Fruit fly (Drosophila melanogaster): ENCODE measurements around the gene pkaap.

pkaap gene

dm6 chr2L:16271486-16271806 is 16.6 kb upstream of the pkaap start (continued):
- TF ChIP-seq Hr4 (GFP tag; optimal IDR thresholded peaks at IDR 0.05) (no peak), CG6163 (GFP tag; IDR thresholded peaks at IDR 0.05) (no peak), topi (GFP tag; optimal IDR thresholded peaks at IDR 0.05) (no peak), CG16779 (tag; optimal IDR thresholded peaks at IDR 0.05) (peak; percentile 0), CG6808 (GFP tag; optimal IDR thresholded peaks at IDR 0.05) (no peak), fkh (GFP tag; optimal IDR thresholded peaks at IDR 0.05) (peak; percentile 59), CG8119 (GFP tag; IDR thresholded peaks at IDR 0.05) (no peak), CG10631 (GFP tag; optimal IDR thresholded peaks at IDR 0.05) (no peak), CG34406 (GFP tag; optimal IDR thresholded peaks at IDR 0.05) (no peak)

dm6 chr2L:16272730-16273129 is 15.4 kb upstream of the pkaap start:
- TF ChIP-seq acj6 (GFP tag; optimal IDR thresholded peaks at IDR 0.05) (no peak), Eip78C (GFP tag) (peak; percentile 50), vri (GFP tag; optimal IDR thresholded peaks at IDR 0.05) (peak; percentile 50), Eip75B (GFP tag; optimal IDR thresholded peaks at IDR 0.05) (no peak), fkh (GFP tag; optimal IDR thresholded peaks at IDR 0.05) (peak; percentile 86), dsx (GFP tag; optimal IDR thresholded peaks at IDR 0.05; ENCODE audit: poor library complexity, severe bottlenecking) (peak; percentile 0), svp (GFP tag) (peak; percentile 63)

dm6 chr2L:16273439-16273838 is 14.7 kb upstream of the pkaap start:
- TF ChIP-seq Eip78C (GFP tag) (peak; percentile 42), Sox102F (GFP tag; optimal IDR thresholded peaks at IDR 0.05) (no peak), CG1621 (tag; optimal IDR thresholded peaks at IDR 0.05) (no peak), Eip75B (GFP tag; optimal IDR thresholded peaks at IDR 0.05) (no peak), CG7368 (GFP tag; optimal IDR thresholded peaks at IDR 0.05) (no peak), svp (GFP tag) (peak; percentile 58), cyc (GFP tag; optimal IDR thresholded peaks at IDR 0.05) (no peak), dsx (GFP tag; optimal IDR thresholded peaks at IDR 0.05; ENCODE audit: poor library complexity, severe bottlenecking) (no peak), Hr4 (GFP tag; optimal IDR thresholded peaks at IDR 0.05) (no peak), CG31627 (GFP tag; optimal IDR thresholded peaks at IDR 0.05) (no peak), Sox14 (GFP tag; optimal IDR thresholded peaks at IDR 0.05) (peak; percentile 5), CG6163 (GFP tag; IDR thresholded peaks at IDR 0.05) (peak; percentile 9; the same call in 1 of the 3 replicates)

- TF ChIP-seq CG32006 (GFP tag; optimal IDR thresholded peaks at IDR 0.05) (peak; percentile 27), CG6163 (GFP tag; IDR thresholded peaks at IDR 0.05) (peak; percentile 40; the same call in 1 of the 3 replicates), Sox102F (GFP tag; optimal IDR thresholded peaks at IDR 0.05) (no peak), dsx (GFP tag; optimal IDR thresholded peaks at IDR 0.05; ENCODE audit: poor library complexity, severe bottlenecking) (peak; percentile 40), dac (GFP tag; optimal IDR thresholded peaks at IDR 0.05) (peak; percentile 4), Lpt (GFP tag; optimal IDR thresholded peaks at IDR 0.05) (peak; percentile 12), svp (GFP tag) (peak; percentile 83), CG3919 (GFP tag; optimal IDR thresholded peaks at IDR 0.05) (peak; percentile 4), Hr39 (GFP tag; optimal IDR thresholded peaks at IDR 0.05) (no peak), Smox (GFP tag; optimal IDR thresholded peaks at IDR 0.05) (no peak), CG8119 (GFP tag; IDR thresholded peaks at IDR 0.05) (peak; percentile 41; the same call in 1 of the 3 replicates), eg (GFP tag; IDR thresholded peaks at IDR 0.05) (0 out of 3 replicates have a peak, but pooled peaks have one; percentile 48), esn (GFP tag; optimal IDR thresholded peaks at IDR 0.05) (peak; percentile 15), CG6276 (GFP tag; optimal IDR thresholded peaks at IDR 0.05) (peak; percentile 4)
These were observed 14.0 kb upstream of the pkaap start for dm6 chr2L:16274100-16274499.

dm6 chr2L:16275177-16275808 is 12.8 kb upstream of the pkaap start:
- TF ChIP-seq CG11902 (GFP tag; optimal IDR thresholded peaks at IDR 0.05) (no peak), CG4318 (GFP tag; optimal IDR thresholded peaks at IDR 0.05) (no peak), fd85E (GFP tag; optimal IDR thresholded peaks at IDR 0.05) (no peak), CG7368 (GFP tag; optimal IDR thresholded peaks at IDR 0.05) (no peak), Eip75B (GFP tag; optimal IDR thresholded peaks at IDR 0.05) (no peak), acj6 (GFP tag; optimal IDR thresholded peaks at IDR 0.05) (no peak), CG15336 (GFP tag; IDR thresholded peaks at IDR 0.05) (no peak), CG11294 (GFP tag; IDR thresholded peaks at IDR 0.05) (no peak), CG16779 (tag; optimal IDR thresholded peaks at IDR 0.05) (no peak), topi (GFP tag; optimal IDR thresholded peaks at IDR 0.05) (no peak), Sox14 (GFP tag; optimal IDR thresholded peaks at IDR 0.05) (no peak), CG9139 (GFP tag; optimal IDR thresholded peaks at IDR 0.05) (no peak), Smox (GFP tag; optimal IDR thresholded peaks at IDR 0.05) (no peak), ss (GFP tag; optimal IDR thresholded peaks at IDR 0.05) (no peak), Gug (GFP tag; IDR thresholded peaks at IDR 0.05) (no peak)
